Fruit fly (Drosophila melanogaster): ENCODE results near the gene CG15042.

Gene CG15042

dm6 chrX:18558583-18558982 is 30.5 kb upstream of the CG15042 start (continued):
- TF ChIP-seq CG10669 (GFP tag; optimal IDR thresholded peaks at IDR 0.05), result peak; percentile 50
- no peak for TF ChIP-seq Sox15 (GFP tag; optimal IDR thresholded peaks at IDR 0.05)
- no peak for TF ChIP-seq Blimp-1 (GFP tag; optimal IDR thresholded peaks at IDR 0.05)
- no peak for TF ChIP-seq CG9139 (GFP tag; optimal IDR thresholded peaks at IDR 0.05)
- TF ChIP-seq CG15336 (GFP tag; IDR thresholded peaks at IDR 0.05), result peak; percentile 72
- TF ChIP-seq CG3032 (tag; optimal IDR thresholded peaks at IDR 0.05), result peak; percentile 58
- peak; percentile 16 for TF ChIP-seq net (GFP tag; optimal IDR thresholded peaks at IDR 0.05)
- TF ChIP-seq pdm3 (GFP tag; optimal IDR thresholded peaks at IDR 0.05), result peak; percentile 25

dm6 chrX:18554563-18554962 is 26.5 kb upstream of the CG15042 start:
- TF ChIP-seq pdm3 (GFP tag; optimal IDR thresholded peaks at IDR 0.05) (peak; percentile 88), svp (GFP tag) (peak; percentile 87), CG3919 (GFP tag; optimal IDR thresholded peaks at IDR 0.05) (peak; percentile 81), CG4318 (GFP tag; optimal IDR thresholded peaks at IDR 0.05) (peak; percentile 42), dsx (GFP tag; optimal IDR thresholded peaks at IDR 0.05; ENCODE audit: poor library complexity, severe bottlenecking) (peak; percentile 70), Ets21C (GFP tag; optimal IDR thresholded peaks at IDR 0.05) (peak; percentile 89), topi (GFP tag; optimal IDR thresholded peaks at IDR 0.05) (peak; percentile 86), achi (GFP tag; optimal IDR thresholded peaks at IDR 0.05) (peak; percentile 78), CG10669 (GFP tag; optimal IDR thresholded peaks at IDR 0.05) (peak; percentile 87), acj6 (GFP tag; optimal IDR thresholded peaks at IDR 0.05) (peak; percentile 84), CG34406 (GFP tag; optimal IDR thresholded peaks at IDR 0.05) (peak; percentile 86), Lpt (GFP tag; optimal IDR thresholded peaks at IDR 0.05) (peak; percentile 69), CG10631 (GFP tag; optimal IDR thresholded peaks at IDR 0.05) (peak; percentile 80), Met (GFP tag; optimal IDR thresholded peaks at IDR 0.05) (peak; percentile 82), CG11294 (GFP tag; IDR thresholded peaks at IDR 0.05) (no peak), eg (GFP tag; IDR thresholded peaks at IDR 0.05) (peak; percentile 64; the same call in 2 of the 3 replicates), CG6163 (GFP tag; IDR thresholded peaks at IDR 0.05) (peak; percentile 71), fd59A (GFP tag; optimal IDR thresholded peaks at IDR 0.05) (peak; percentile 87), CG8319 (GFP tag; optimal IDR thresholded peaks at IDR 0.05) (peak; percentile 80), fd85E (GFP tag; optimal IDR thresholded peaks at IDR 0.05) (peak; percentile 65), CG16779 (tag; optimal IDR thresholded peaks at IDR 0.05) (peak; percentile 67), Sox14 (GFP tag; optimal IDR thresholded peaks at IDR 0.05) (peak; percentile 88), esn (GFP tag; optimal IDR thresholded peaks at IDR 0.05) (peak; percentile 86), CG31627 (GFP tag; optimal IDR thresholded peaks at IDR 0.05) (peak; percentile 90), salr (GFP tag; optimal IDR thresholded peaks at IDR 0.05) (peak; percentile 52 to 80), Blimp-1 (GFP tag; optimal IDR thresholded peaks at IDR 0.05) (peak; percentile 33), CG8119 (GFP tag; IDR thresholded peaks at IDR 0.05) (peak; percentile 46; the same call in 2 of the 3 replicates), CG3032 (tag; optimal IDR thresholded peaks at IDR 0.05) (peak; percentile 82), dac (GFP tag; optimal IDR thresholded peaks at IDR 0.05) (peak; percentile 30), Gug (GFP tag; IDR thresholded peaks at IDR 0.05) (peak; percentile 40), spab (GFP tag; optimal IDR thresholded peaks at IDR 0.05) (peak; percentile 83), Hr38 (GFP tag; optimal IDR thresholded peaks at IDR 0.05) (no peak), Smox (GFP tag; optimal IDR thresholded peaks at IDR 0.05) (peak; percentile 84), CG6276 (GFP tag; optimal IDR thresholded peaks at IDR 0.05) (peak; percentile 28), Sox102F (GFP tag; optimal IDR thresholded peaks at IDR 0.05) (peak; percentile 72), Eip78C (GFP tag) (peak; percentile 96), Eip93F (GFP tag; optimal IDR thresholded peaks at IDR 0.05) (no peak), CG11762 (GFP tag; optimal IDR thresholded peaks at IDR 0.05; ENCODE audit: insufficient read depth) (peak; percentile 71), CG7368 (GFP tag; optimal IDR thresholded peaks at IDR 0.05) (peak; percentile 89), Ets96B (tag; optimal IDR thresholded peaks at IDR 0.05) (peak; percentile 81), CG6808 (GFP tag; optimal IDR thresholded peaks at IDR 0.05) (peak; percentile 87), net (GFP tag; optimal IDR thresholded peaks at IDR 0.05) (peak; percentile 80), Sox15 (GFP tag; optimal IDR thresholded peaks at IDR 0.05) (peak; percentile 88), CG6854 (GFP tag; optimal IDR thresholded peaks at IDR 0.05) (peak; percentile 43), CG15336 (GFP tag; IDR thresholded peaks at IDR 0.05) (peak; percentile 54), CG1621 (tag; optimal IDR thresholded peaks at IDR 0.05) (peak; percentile 88), CG9139 (GFP tag; optimal IDR thresholded peaks at IDR 0.05) (peak; percentile 58), cyc (GFP tag; optimal IDR thresholded peaks at IDR 0.05) (peak; percentile 87)
